Fruit fly (Drosophila melanogaster): ENCODE data around the gene HP1D3csd.

dm6 chrX:19164726-19165125 lies 25.3 kb upstream of the HP1D3csd start:
- TF ChIP-seq Myc (optimal IDR thresholded peaks at IDR 0.05) (no peak), insv (optimal IDR thresholded peaks at IDR 0.05) (no peak), psq (optimal IDR thresholded peaks at IDR 0.05) (no peak), h (optimal IDR thresholded peaks at IDR 0.05) (no peak)

All from Kc167 (cell line).